Worm (Caenorhabditis elegans) whole organism, L1 larva: ENCODE data around the gene srz-23.

Experiments used
- C16A3.4 ChIP-seq: fragments of 150-350 bp; optimal IDR thresholded peaks from 2 replicates; lab custom pipeline; 2014; ENCODE audit warnings: missing biosample characterization, missing genetic modification characterization
- C34B4.2 ChIP-seq: sonication (generic microtip); optimal IDR thresholded peaks from 2 replicates; lab custom pipeline; 2017; ENCODE audit warnings: mild to moderate bottlenecking, missing genetic modification characterization, missing compliant biosample characterization
- F16B12.6 ChIP-seq: fragments of 150-350 bp; optimal IDR thresholded peaks from 2 replicates; lab custom pipeline; 2014; ENCODE audit warnings: missing biosample characterization, missing genetic modification characterization
- Y116A8C.19 ChIP-seq: sonication (generic microtip); optimal IDR thresholded peaks from 2 replicates; lab custom pipeline; 2016; ENCODE audit warnings: missing compliant biosample characterization, missing genetic modification characterization, borderline replicate concordance
- alr-1 ChIP-seq: fragments of 200-800 bp; sonication (Bioruptor generic); optimal IDR thresholded peaks from 2 replicates; lab custom pipeline; 2018; ENCODE audit warnings: borderline replicate concordance, mild to moderate bottlenecking, missing genetic modification characterization, missing compliant biosample characterization
- ama-1 ChIP-seq: fragments of 150-350 bp; optimal IDR thresholded peaks from 2 replicates; lab custom pipeline; 2014
- blmp-1 ChIP-seq: fragments of 150-350 bp; optimal IDR thresholded peaks from 2 replicates; lab custom pipeline; 2014; ENCODE audit warnings: missing biosample characterization, missing genetic modification characterization
- ceh-82 ChIP-seq, 3 experiments: fragments of 150-350 bp in 1 of 3; sonication (generic microtip) in 2 of 3; optimal IDR thresholded peaks; 2 replicates each; lab custom pipeline; 2014 to 2017; ENCODE audit warnings: missing biosample characterization in 3 of 3, missing genetic modification characterization in 3 of 3
- egl-13 ChIP-seq: sonication (generic microtip); optimal IDR thresholded peaks from 2 replicates; lab custom pipeline; 2016; ENCODE audit warnings: missing genotype, missing genetic modification reagents, missing genetic modification characterization, missing compliant biosample characterization
- egl-27 ChIP-seq, 2 experiments: fragments of 150-350 bp in 1 of 2; sonication (generic microtip); optimal IDR thresholded peaks; 3 replicates each; lab custom pipeline; 2017 to 2018; ENCODE audit warnings: missing biosample characterization in 2 of 2, missing genetic modification characterization in 2 of 2, missing genetic modification reagents in 2 of 2
- elt-2 ChIP-seq: sonication (generic microtip); optimal IDR thresholded peaks from 2 replicates; lab custom pipeline; 2016; ENCODE audit warnings: missing genetic modification characterization, mild to moderate bottlenecking, inconsistent platforms, missing compliant biosample characterization, missing genetic modification reagents
- fkh-4 ChIP-seq: sonication (generic microtip); optimal IDR thresholded peaks from 2 replicates; lab custom pipeline; 2016; ENCODE audit warnings: missing compliant biosample characterization, missing genetic modification characterization, borderline replicate concordance
- hpl-2 ChIP-seq: fragments of 150-350 bp; optimal IDR thresholded peaks from 2 replicates; lab custom pipeline; 2014; ENCODE audit warnings: missing biosample characterization, missing genetic modification reagents, missing genetic modification characterization
- irx-1 ChIP-seq: sonication (generic microtip); optimal IDR thresholded peaks from 2 replicates; lab custom pipeline; 2016; ENCODE audit warnings: missing genetic modification characterization, missing compliant biosample characterization
- isw-1 ChIP-seq: fragments of 200-800 bp; sonication (Bioruptor generic); IDR thresholded peaks from 2 replicates; pipeline ENCODE4 v1.3.6; 2022; ENCODE audit warnings: missing genetic modification characterization, missing compliant biosample characterization
- lin-14 ChIP-seq: fragments of 200-800 bp; sonication (Bioruptor generic); optimal IDR thresholded peaks from 2 replicates; lab custom pipeline; 2018; ENCODE audit warnings: mild to moderate bottlenecking, missing genetic modification characterization, moderate library complexity, missing compliant biosample characterization
- lin-15B ChIP-seq: fragments of 150-350 bp; sonication (generic microtip); optimal IDR thresholded peaks from 3 replicates; lab custom pipeline; 2014; ENCODE audit warnings: missing biosample characterization, missing genetic modification characterization
- lin-39 ChIP-seq: fragments of 150-350 bp; optimal IDR thresholded peaks from 2 replicates; lab custom pipeline; 2014; ENCODE audit warnings: missing biosample characterization, missing genetic modification reagents, missing genetic modification characterization
- lir-3 ChIP-seq: sonication (generic microtip); optimal IDR thresholded peaks from 2 replicates; lab custom pipeline; 2016; ENCODE audit warnings: mild to moderate bottlenecking, missing genetic modification characterization, moderate library complexity, missing compliant biosample characterization; ENCODE audit not compliant: poor library complexity
- lsy-2 ChIP-seq, 2 experiments: fragments of 150-350 bp; optimal IDR thresholded peaks; 2 replicates each; lab custom pipeline; 2014; ENCODE audit warnings: missing biosample characterization in 2 of 2, missing genetic modification characterization in 2 of 2
- mab-9 ChIP-seq: fragments of 200-800 bp; sonication (Bioruptor generic); IDR thresholded peaks from 2 replicates; pipeline ENCODE4 v1.3.6; 2022; ENCODE audit warnings: missing genetic modification reagents, missing genetic modification characterization, missing compliant biosample characterization
- mdl-1 ChIP-seq, 2 experiments: fragments of 150-350 bp; optimal IDR thresholded peaks; 2 replicates each; lab custom pipeline; 2014 to 2017; ENCODE audit warnings: missing biosample characterization in 2 of 2, missing genetic modification characterization in 2 of 2, inconsistent platforms in 1 of 2
- nhr-11 ChIP-seq: fragments of 150-350 bp; optimal IDR thresholded peaks from 2 replicates; lab custom pipeline; 2014; ENCODE audit warnings: missing biosample characterization, missing genetic modification characterization
- nhr-12 ChIP-seq: sonication (generic microtip); optimal IDR thresholded peaks from 2 replicates; lab custom pipeline; 2017; ENCODE audit warnings: missing biosample characterization, missing genetic modification characterization
- nhr-19 ChIP-seq: fragments of 200-800 bp; sonication (Bioruptor generic); conservative IDR thresholded peaks from 2 replicates; pipeline ENCODE4 v1.3.6; 2022; ENCODE audit warnings: missing genetic modification characterization, missing compliant biosample characterization
- nhr-20 ChIP-seq: sonication (generic microtip); optimal IDR thresholded peaks from 2 replicates; lab custom pipeline; 2016; ENCODE audit warnings: mild to moderate bottlenecking, missing genetic modification characterization, missing compliant biosample characterization
- nhr-71 ChIP-seq: sonication (generic microtip); optimal IDR thresholded peaks from 2 replicates; lab custom pipeline; 2016; ENCODE audit warnings: mild to moderate bottlenecking, missing genetic modification characterization, moderate library complexity, missing compliant biosample characterization
- nhr-77 ChIP-seq: fragments of 150-350 bp; optimal IDR thresholded peaks from 2 replicates; lab custom pipeline; 2014; ENCODE audit warnings: missing biosample characterization, missing genetic modification characterization
- nhr-85 ChIP-seq: sonication (generic microtip); peaks from one replicate; lab custom pipeline; 2016; ENCODE audit warnings: missing genetic modification characterization, inconsistent platforms, missing compliant biosample characterization
- pag-3 ChIP-seq: sonication (generic microtip); optimal IDR thresholded peaks from 2 replicates; lab custom pipeline; 2017; ENCODE audit warnings: missing genetic modification characterization, mild to moderate bottlenecking, missing compliant biosample characterization, antibody characterized with exemption, borderline replicate concordance; ENCODE audit not compliant: insufficient read depth
- pax-3 ChIP-seq: fragments of 200-800 bp; sonication (Bioruptor generic); optimal IDR thresholded peaks from 2 replicates; lab custom pipeline; 2018; ENCODE audit warnings: mild to moderate bottlenecking, missing genetic modification characterization, moderate library complexity, missing compliant biosample characterization
- rnt-1 ChIP-seq: sonication (generic microtip); optimal IDR thresholded peaks from 2 replicates; lab custom pipeline; 2016; ENCODE audit warnings: mild to moderate bottlenecking, missing genetic modification characterization, moderate library complexity, missing compliant biosample characterization
- sptf-1 ChIP-seq: fragments of 150-350 bp; optimal IDR thresholded peaks from 2 replicates; lab custom pipeline; 2014; ENCODE audit warnings: missing biosample characterization, missing genetic modification characterization
- tbx-2 ChIP-seq: sonication (generic microtip); optimal IDR thresholded peaks from 2 replicates; lab custom pipeline; 2016; ENCODE audit warnings: missing genetic modification characterization, missing compliant biosample characterization
- unc-86 ChIP-seq: sonication (generic microtip); optimal IDR thresholded peaks from 2 replicates; lab custom pipeline; 2016; ENCODE audit warnings: missing genetic modification characterization, missing compliant biosample characterization
- xbp-1 ChIP-seq: sonication (generic microtip); optimal IDR thresholded peaks from 2 replicates; lab custom pipeline; 2016; ENCODE audit warnings: missing genetic modification characterization, missing compliant biosample characterization
- zag-1 ChIP-seq: fragments of 150-350 bp; optimal IDR thresholded peaks from 2 replicates; lab custom pipeline; 2014; ENCODE audit warnings: missing biosample characterization, missing genetic modification characterization
- ztf-11 ChIP-seq, 2 experiments: sonication (generic microtip); optimal IDR thresholded peaks; 2 replicates each; lab custom pipeline; 2016 to 2017; ENCODE audit warnings: missing genetic modification characterization in 2 of 2, missing biosample characterization in 1 of 2, missing compliant biosample characterization in 1 of 2
- ztf-4 ChIP-seq: fragments of 150-350 bp; optimal IDR thresholded peaks from 2 replicates; lab custom pipeline; 2014; ENCODE audit warnings: missing biosample characterization, missing genetic modification characterization

srz-23 gene

ce11 chrIV:3436021-3436420 is 17.4 kb upstream of the srz-23 start, which contains the start of gene srz-32:
Gene srz-32 (plus strand): TSS chrIV:3436321.
- no peak for TF ChIP-seq zag-1 (tag; lab: Kevin White, UChicago)
- TF ChIP-seq isw-1 (GFP tag; lab: Robert Waterston, UW) = no peak
- TF ChIP-seq C34B4.2 (tag; lab: Kevin White, UChicago) = no peak
- TF ChIP-seq lin-15B (tag; lab: Kevin White, UChicago) = no peak

DNA sequence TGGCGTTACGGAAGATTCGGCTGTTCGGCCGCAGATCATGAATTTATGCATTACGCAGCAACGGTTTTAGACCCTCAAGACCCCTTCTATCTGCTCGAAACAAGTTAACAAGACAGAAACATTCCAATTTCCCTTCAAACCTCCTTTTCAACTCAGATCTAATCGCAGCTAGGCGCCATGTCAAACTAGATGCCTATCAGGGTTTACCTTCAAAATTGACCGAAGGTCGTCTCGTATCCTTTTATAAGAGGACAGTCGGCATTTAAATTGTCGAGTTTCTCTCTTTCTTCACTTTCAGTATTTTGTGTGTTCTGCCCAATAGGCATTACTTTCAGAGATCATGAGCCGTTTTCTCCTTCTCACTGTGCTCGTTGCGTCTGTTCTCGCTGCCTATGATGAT is 15.4 kb upstream of the srz-23 start, which contains the start of gene grd-13:
grd-13 (plus strand) TSS at position 291 of the 400 bp plus-strand sequence.
- TF ChIP-seq xbp-1 (no peak), nhr-85 (peak; percentile 87)

DNA sequence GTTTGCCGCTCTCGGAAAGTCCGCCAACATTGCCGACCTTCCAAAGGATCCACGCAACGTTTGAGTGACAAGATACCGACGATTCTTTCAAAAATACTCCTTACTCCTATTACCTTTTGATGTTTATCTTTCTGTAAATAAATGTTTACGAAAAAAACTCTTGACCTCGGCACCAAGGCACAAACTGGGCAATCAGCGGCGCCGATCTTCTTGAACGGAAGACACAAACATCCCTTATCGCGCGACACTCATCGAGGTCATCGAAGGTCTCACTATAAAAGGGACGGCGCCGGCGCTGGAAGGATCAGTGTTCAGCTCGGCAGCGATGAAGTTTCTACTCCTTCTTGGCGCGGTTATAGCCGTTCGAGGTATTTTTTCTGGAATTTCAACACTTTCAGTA is 14.1 kb upstream of the srz-23 start, which contains the start of gene grd-3:
grd-3 (plus strand) TSS at position 302 of the 400 bp plus-strand sequence.
- TF ChIP-seq nhr-20 (tag; lab: Kevin White, UChicago) (peak; percentile 11), ztf-4 (tag; lab: Kevin White, UChicago) (no peak), F16B12.6 (no peak), xbp-1 (no peak), rnt-1 (tag; lab: Kevin White, UChicago) (peak; percentile 8), alr-1 (no peak), nhr-11 (no peak), pag-3 (tag; lab: Kevin White, UChicago) (no peak), zag-1 (tag; lab: Kevin White, UChicago) (no peak), lin-14 (GFP tag; lab: Kevin White, UChicago) (peak; percentile 70), mab-9 (GFP tag; lab: Robert Waterston, UW) (no peak), nhr-85 (peak; percentile 95), lin-39 (no peak), pax-3 (tag; lab: Kevin White, UChicago) (no peak), tbx-2 (tag; lab: Kevin White, UChicago) (no peak), nhr-71 (tag; lab: Kevin White, UChicago) (peak; percentile 51), hpl-2 (no peak), irx-1 (tag; lab: Kevin White, UChicago) (no peak), fkh-4 (no peak), blmp-1 (no peak), nhr-77 (tag; lab: Kevin White, UChicago) (no peak), nhr-12 (tag; lab: Kevin White, UChicago) (no peak), nhr-19 (GFP tag; lab: Robert Waterston, UW) (no peak), mdl-1 (tag; optimal IDR thresholded peaks at IDR 0.05; lab: Kevin White, UChicago) (no peak), elt-2 (tag; lab: Kevin White, UChicago) (no peak), egl-13 (tag; lab: Kevin White, UChicago) (no peak), ceh-82 (tag; optimal IDR thresholded peaks at IDR 0.05; lab: Kevin White, UChicago) (no peak), sptf-1 (tag; lab: Kevin White, UChicago) (no peak), unc-86 (tag; lab: Kevin White, UChicago) (no peak), C16A3.4 (tag; lab: Kevin White, UChicago) (no peak), Y116A8C.19 (no peak), lin-15B (tag; lab: Kevin White, UChicago) (no peak), egl-27 (tag; optimal IDR thresholded peaks at IDR 0.05; lab: Kevin White, UChicago) (no peak), ama-1 (lab: Kevin White, UChicago) (no peak)

ce11 chrIV:3440848-3441247 is 12.6 kb upstream of the srz-23 start, which contains the start of gene grd-10:
Gene grd-10 (plus strand): TSS chrIV:3441055.
- TF ChIP-seq nhr-85 (peak; percentile 91), rnt-1 (tag; lab: Kevin White, UChicago) (no peak), pax-3 (tag; lab: Kevin White, UChicago) (no peak), lsy-2 (tag; optimal IDR thresholded peaks at IDR 0.05; lab: Kevin White, UChicago) (no peak), ztf-11 (tag; optimal IDR thresholded peaks at IDR 0.05; lab: Kevin White, UChicago) (no peak), lir-3 (no peak), nhr-20 (tag; lab: Kevin White, UChicago) (peak; percentile 33)
